Fruit fly (Drosophila melanogaster) whole organism, embryonic: Measurements from ENCODE around the gene CG13876.

Experiments
- ATbp ChIP-seq: fragments of 200-800 bp; sonication (Bioruptor generic); optimal IDR thresholded peaks from 2 replicates; lab custom pipeline; 2017; ENCODE audit warnings: missing biosample characterization, mild to moderate bottlenecking, missing genetic modification characterization, missing genetic modification reagents
- Abd-B ChIP-seq: fragments of 200-800 bp; sonication (Bioruptor generic); optimal IDR thresholded peaks from 2 replicates; lab custom pipeline; 2018; ENCODE audit warnings: missing biosample characterization, mild to moderate bottlenecking, missing genetic modification characterization, moderate library complexity
- Asciz ChIP-seq: fragments of 200-800 bp; sonication (Bioruptor generic); optimal IDR thresholded peaks from 2 replicates; lab custom pipeline; 2017; ENCODE audit warnings: missing biosample characterization, mild to moderate bottlenecking, missing genetic modification characterization, missing genetic modification reagents
- Bgb ChIP-seq: fragments of 200-800 bp; sonication (Bioruptor generic); IDR thresholded peaks from 2 replicates; pipeline ENCODE4 v1.3.6; 2022; ENCODE audit warnings: missing biosample characterization, missing genetic modification characterization; ENCODE audit not compliant: partially characterized antibody
- CG10209 ChIP-seq: fragments of 200-800 bp; sonication (Bioruptor generic); optimal IDR thresholded peaks from 3 replicates; lab custom pipeline; 2017; ENCODE audit warnings: missing biosample characterization, mild to moderate bottlenecking, missing genetic modification characterization, missing genetic modification reagents
- CG10267 ChIP-seq: fragments of 200-800 bp; sonication (Bioruptor generic); optimal IDR thresholded peaks from 2 replicates; lab custom pipeline; 2018; ENCODE audit warnings: missing biosample characterization, mild to moderate bottlenecking, missing genetic modification characterization, moderate library complexity
- CG10959 ChIP-seq: fragments of 200-800 bp; sonication (Bioruptor generic); IDR thresholded peaks from 2 replicates; pipeline ENCODE4 v1.3.6; 2022; ENCODE audit warnings: missing biosample characterization, missing genetic modification characterization
- CG11456 ChIP-seq: fragments of 200-800 bp; sonication (Bioruptor generic); IDR thresholded peaks from 3 replicates; pipeline ENCODE4 v1.3.6; 2022; ENCODE audit warnings: missing biosample characterization, missing genetic modification characterization
- CG13287 ChIP-seq: fragments of 200-800 bp; sonication (Bioruptor generic); IDR thresholded peaks from 2 replicates; pipeline ENCODE4 v1.3.6; 2022; ENCODE audit warnings: missing biosample characterization, missing genetic modification characterization; ENCODE audit not compliant: partially characterized antibody
- CG16815 ChIP-seq: fragments of 200-800 bp; sonication (Bioruptor generic); optimal IDR thresholded peaks from 3 replicates; lab custom pipeline; 2017; ENCODE audit warnings: missing biosample characterization, mild to moderate bottlenecking, missing genetic modification characterization
- CG16863 ChIP-seq: fragments of 200-800 bp; sonication (Bioruptor generic); optimal IDR thresholded peaks from 3 replicates; lab custom pipeline; 2016; ENCODE audit warnings: missing biosample characterization, missing genetic modification characterization
- CG17328 ChIP-seq: fragments of 200-800 bp; sonication (Bioruptor generic); IDR thresholded peaks from 2 replicates; pipeline ENCODE4 v1.3.6; 2022; ENCODE audit warnings: missing biosample characterization, missing genetic modification characterization
- CG2875 ChIP-seq: fragments of 200-800 bp; sonication (Bioruptor generic); optimal IDR thresholded peaks from 2 replicates; lab custom pipeline; 2017; ENCODE audit warnings: missing biosample characterization, mild to moderate bottlenecking, missing genetic modification characterization, missing genetic modification reagents
- CG32767 ChIP-seq: fragments of 200-800 bp; sonication (Bioruptor generic); IDR thresholded peaks from 2 replicates; pipeline ENCODE4 v1.3.6; 2022; ENCODE audit warnings: missing biosample characterization, missing genetic modification characterization
- CG42726 ChIP-seq: fragments of 200-800 bp; sonication (Bioruptor generic); IDR thresholded peaks from 2 replicates; pipeline ENCODE4 v1.3.6; 2022; ENCODE audit warnings: missing biosample characterization, missing genetic modification characterization; ENCODE audit not compliant: partially characterized antibody
- CG4404 ChIP-seq: fragments of 200-800 bp; sonication (Bioruptor generic); IDR thresholded peaks from 2 replicates; pipeline ENCODE4 v1.3.6; 2022; ENCODE audit warnings: missing biosample characterization, missing genetic modification characterization
- CG7556 ChIP-seq: fragments of 200-800 bp; sonication (Bioruptor generic); optimal IDR thresholded peaks from 2 replicates; lab custom pipeline; 2017; ENCODE audit warnings: missing biosample characterization, mild to moderate bottlenecking, missing genetic modification characterization
- CG9609 ChIP-seq: fragments of 200-800 bp; sonication (Bioruptor generic); optimal IDR thresholded peaks from 3 replicates; lab custom pipeline; 2016; ENCODE audit warnings: missing biosample characterization, missing genetic modification characterization
- CG9876 ChIP-seq: fragments of 200-800 bp; sonication (Bioruptor generic); optimal IDR thresholded peaks from 2 replicates; lab custom pipeline; 2016; ENCODE audit warnings: missing biosample characterization, missing genetic modification characterization
- Chrac-16 ChIP-seq: fragments of 200-800 bp; sonication (Bioruptor generic); optimal IDR thresholded peaks from 3 replicates; lab custom pipeline; 2016; ENCODE audit warnings: missing biosample characterization, missing genetic modification characterization
- CrebB ChIP-seq: fragments of 200-800 bp; sonication (Bioruptor generic); optimal IDR thresholded peaks from 3 replicates; lab custom pipeline; 2018; ENCODE audit warnings: missing biosample characterization, mild to moderate bottlenecking, missing genetic modification characterization
- Dll ChIP-seq: fragments of 200-800 bp; sonication (Bioruptor generic); IDR thresholded peaks from 4 replicates; pipeline ENCODE4 v1.3.6; 2022; ENCODE audit warnings: missing biosample characterization, missing genetic modification characterization; ENCODE audit not compliant: partially characterized antibody
- Ets65A ChIP-seq: fragments of 200-800 bp; sonication (Bioruptor generic); peaks from one replicate; lab custom pipeline; 2016; ENCODE audit warnings: missing biosample characterization, missing genetic modification characterization
- Fer1 ChIP-seq: fragments of 200-800 bp; sonication (Bioruptor generic); optimal IDR thresholded peaks from 2 replicates; lab custom pipeline; 2017; ENCODE audit warnings: missing biosample characterization, mild to moderate bottlenecking, missing genetic modification characterization
- Hmx ChIP-seq: fragments of 200-800 bp; sonication (Bioruptor generic); optimal IDR thresholded peaks from 2 replicates; lab custom pipeline; 2016; ENCODE audit warnings: missing biosample characterization, missing genetic modification characterization
- Med ChIP-seq: fragments of 200-800 bp; sonication (Bioruptor generic); peaks from one replicate; lab custom pipeline; 2016; ENCODE audit warnings: missing biosample characterization, missing genetic modification characterization, mild to moderate bottlenecking, inconsistent platforms, moderate library complexity
- Nf-YB ChIP-seq: fragments of 200-800 bp; sonication (Bioruptor generic); optimal IDR thresholded peaks from 3 replicates; lab custom pipeline; 2019; ENCODE audit warnings: missing biosample characterization, mild to moderate bottlenecking, missing genetic modification characterization, moderate library complexity
- Nf-YC ChIP-seq: fragments of 200-800 bp; optimal IDR thresholded peaks from 3 replicates; lab custom pipeline; 2019; ENCODE audit warnings: missing biosample characterization, mild to moderate bottlenecking, missing genetic modification characterization, moderate library complexity
- Rfx ChIP-seq: fragments of 200-800 bp; sonication (Bioruptor generic); IDR thresholded peaks from 2 replicates; pipeline ENCODE4 v1.3.6; 2022; ENCODE audit warnings: missing biosample characterization, missing genetic modification characterization
- Sox102F ChIP-seq: fragments of 200-800 bp; sonication (Bioruptor generic); optimal IDR thresholded peaks from 2 replicates; lab custom pipeline; 2018; ENCODE audit warnings: missing biosample characterization, mild to moderate bottlenecking, missing genetic modification characterization, moderate library complexity
- YL-1 ChIP-seq: fragments of 200-800 bp; sonication (Bioruptor generic); optimal IDR thresholded peaks from 3 replicates; lab custom pipeline; 2017; ENCODE audit warnings: missing biosample characterization, mild to moderate bottlenecking, missing genetic modification characterization
- al ChIP-seq: fragments of 200-800 bp; sonication (Bioruptor generic); IDR thresholded peaks from 2 replicates; pipeline ENCODE4 v1.3.6; 2022; ENCODE audit warnings: missing biosample characterization, missing genetic modification characterization
- bsh ChIP-seq, 2 experiments: fragments of 200-800 bp; sonication (Bioruptor generic); optimal IDR thresholded peaks; 2 replicates each; lab custom pipeline; 2017 to 2018; ENCODE audit warnings: mild to moderate bottlenecking in 2 of 2, missing biosample characterization in 2 of 2, missing genetic modification characterization in 2 of 2, moderate library complexity in 1 of 2
- ci ChIP-seq: fragments of 200-800 bp; sonication (Bioruptor generic); IDR thresholded peaks from 3 replicates; pipeline ENCODE4 v1.3.6; 2022; ENCODE audit warnings: missing biosample characterization, missing genetic modification characterization
- croc ChIP-seq: fragments of 200-800 bp; sonication (Bioruptor generic); conservative IDR thresholded peaks from 3 replicates; pipeline ENCODE4 v1.3.6; 2022; ENCODE audit warnings: missing biosample characterization, missing genetic modification characterization
- crol ChIP-seq: fragments of 200-800 bp; sonication (Bioruptor generic); IDR thresholded peaks from 2 replicates; pipeline ENCODE4 v1.3.6; 2022; ENCODE audit warnings: missing biosample characterization, missing genetic modification characterization
- dati ChIP-seq: fragments of 200-800 bp; sonication (Bioruptor generic); IDR thresholded peaks from 2 replicates; pipeline ENCODE4 v1.3.6; 2022; ENCODE audit warnings: missing biosample characterization, missing genetic modification characterization
- dm ChIP-seq: fragments of 200-800 bp; sonication (Bioruptor generic); optimal IDR thresholded peaks from 3 replicates; lab custom pipeline; 2016; ENCODE audit warnings: missing biosample characterization, missing genetic modification characterization
- fd3F ChIP-seq: fragments of 200-800 bp; sonication (Bioruptor generic); optimal IDR thresholded peaks from 2 replicates; lab custom pipeline; 2018; ENCODE audit warnings: missing biosample characterization, mild to moderate bottlenecking, missing genetic modification characterization, moderate library complexity
- grn ChIP-seq: fragments of 200-800 bp; sonication (Bioruptor generic); optimal IDR thresholded peaks from 3 replicates; lab custom pipeline; 2017; ENCODE audit warnings: missing biosample characterization, missing genetic modification characterization
- ham ChIP-seq: fragments of 200-800 bp; sonication (Bioruptor generic); IDR thresholded peaks from 2 replicates; pipeline ENCODE4 v1.3.6; 2022; ENCODE audit warnings: missing biosample characterization, missing genetic modification characterization
- kni ChIP-seq: fragments of 200-800 bp; sonication (Bioruptor generic); optimal IDR thresholded peaks from 3 replicates; lab custom pipeline; 2017; ENCODE audit warnings: mild to moderate bottlenecking, missing biosample characterization, missing genetic modification reagents, missing genetic modification characterization
- lbe ChIP-seq: fragments of 200-800 bp; sonication (Bioruptor generic); optimal IDR thresholded peaks from 2 replicates; lab custom pipeline; 2016; ENCODE audit warnings: missing biosample characterization, mild to moderate bottlenecking, missing genetic modification characterization
- nerfin-1 ChIP-seq: fragments of 200-800 bp; sonication (Bioruptor generic); optimal IDR thresholded peaks from 3 replicates; lab custom pipeline; 2019; ENCODE audit warnings: missing biosample characterization, mild to moderate bottlenecking, missing genetic modification characterization, moderate library complexity
- pita ChIP-seq: fragments of 200-800 bp; sonication (Bioruptor generic); optimal IDR thresholded peaks from 2 replicates; lab custom pipeline; 2017; ENCODE audit warnings: missing biosample characterization, mild to moderate bottlenecking, missing genetic modification characterization
- psq ChIP-seq: fragments of 200-800 bp; sonication (Bioruptor generic); optimal IDR thresholded peaks from 2 replicates; lab custom pipeline; 2017; ENCODE audit warnings: missing biosample characterization, missing genetic modification characterization
- pzg ChIP-seq: fragments of 200-800 bp; sonication (Bioruptor generic); optimal IDR thresholded peaks from 3 replicates; lab custom pipeline; 2018; ENCODE audit warnings: missing biosample characterization, mild to moderate bottlenecking, missing genetic modification characterization, moderate library complexity
- sna ChIP-seq: fragments of 200-800 bp; sonication (Bioruptor generic); IDR thresholded peaks from 2 replicates; pipeline ENCODE4 v1.3.6; 2022; ENCODE audit warnings: missing biosample characterization, missing genetic modification characterization; ENCODE audit not compliant: partially characterized antibody
- sqz ChIP-seq: fragments of 200-800 bp; sonication (Bioruptor generic); optimal IDR thresholded peaks from 3 replicates; lab custom pipeline; 2018; ENCODE audit warnings: missing biosample characterization, mild to moderate bottlenecking, missing genetic modification characterization
- wek ChIP-seq: fragments of 200-800 bp; sonication (Bioruptor generic); optimal IDR thresholded peaks from 3 replicates; lab custom pipeline; 2018; ENCODE audit warnings: missing biosample characterization, mild to moderate bottlenecking, missing genetic modification characterization, moderate library complexity
- zen2 ChIP-seq: fragments of 200-800 bp; sonication (Bioruptor generic); IDR thresholded peaks from 3 replicates; pipeline ENCODE4 v1.3.6; 2022; ENCODE audit warnings: missing biosample characterization, missing genetic modification characterization; ENCODE audit not compliant: partially characterized antibody

CG13876 gene

dm6 chr3L:174501-174900, 31.4 kb upstream of the CG13876 start (continued):
- no peak for TF ChIP-seq fd3F
- no peak for TF ChIP-seq CG16863 (GFP tag; lab: Kevin White, UChicago)
- no peak for TF ChIP-seq CG10209 (GFP tag; lab: Kevin White, UChicago)
- no peak for TF ChIP-seq pita (GFP tag; lab: Kevin White, UChicago)
- TF ChIP-seq dm (GFP tag; lab: Kevin White, UChicago): no peak
- TF ChIP-seq sqz (GFP tag; lab: Kevin White, UChicago): no peak
- TF ChIP-seq croc (GFP tag; lab: Robert Waterston, UW): no peak
- peak; percentile 86 for TF ChIP-seq CG42726
- TF ChIP-seq CG11456: no peak
- no peak for TF ChIP-seq CG9609 (GFP tag; lab: Kevin White, UChicago)
- TF ChIP-seq ham (GFP tag; lab: Robert Waterston, UW): no peak
- TF ChIP-seq crol (GFP tag; lab: Robert Waterston, UW): no peak
- no peak for TF ChIP-seq CG32767 (GFP tag; lab: Robert Waterston, UW)
- peak; percentile 83; the same call in 2 of the 3 replicates for TF ChIP-seq zen2 (GFP tag; lab: Robert Waterston, UW)
- no peak for TF ChIP-seq CG2875 (GFP tag; lab: Kevin White, UChicago)
- no peak for TF ChIP-seq CG17328 (GFP tag; lab: Robert Waterston, UW)
- peak; percentile 94 for TF ChIP-seq Bgb
- TF ChIP-seq CG13287 (GFP tag; lab: Robert Waterston, UW): peak; percentile 96
- no peak for TF ChIP-seq grn
- TF ChIP-seq Nf-YB (GFP tag; lab: Kevin White, UChicago): no peak
- no peak for TF ChIP-seq psq (GFP tag; lab: Kevin White, UChicago)
- TF ChIP-seq Asciz (GFP tag; lab: Kevin White, UChicago): no peak
- no peak for TF ChIP-seq kni (GFP tag; lab: Kevin White, UChicago)
- no peak for TF ChIP-seq CG10959 (GFP tag; lab: Robert Waterston, UW)
- TF ChIP-seq Rfx (GFP tag; lab: Robert Waterston, UW): no peak
- TF ChIP-seq CG9876 (GFP tag; lab: Kevin White, UChicago): no peak
- TF ChIP-seq Chrac-16 (GFP tag; lab: Kevin White, UChicago): no peak
- no peak for TF ChIP-seq CG4404 (GFP tag; lab: Robert Waterston, UW)
- TF ChIP-seq Dll (GFP tag; lab: Robert Waterston, UW): peak; percentile 90
- no peak for TF ChIP-seq CrebB (tag; lab: Kevin White, UChicago)
- no peak for TF ChIP-seq wek (GFP tag; lab: Kevin White, UChicago)
- no peak for TF ChIP-seq Hmx
- peak; percentile 65 for TF ChIP-seq Med (GFP tag; lab: Kevin White, UChicago)
- TF ChIP-seq dati (GFP tag; lab: Robert Waterston, UW): no peak
- no peak for TF ChIP-seq Abd-B (GFP tag; lab: Kevin White, UChicago)
- no peak for TF ChIP-seq CG16815 (GFP tag; lab: Kevin White, UChicago)
- no peak for TF ChIP-seq ci (GFP tag; lab: Robert Waterston, UW)
- no peak for TF ChIP-seq Sox102F
- TF ChIP-seq CG10267 (tag; lab: Kevin White, UChicago): peak; percentile 2
- no peak for TF ChIP-seq Ets65A (GFP tag; lab: Kevin White, UChicago)
- TF ChIP-seq Fer1 (GFP tag; lab: Kevin White, UChicago): peak; percentile 20
- TF ChIP-seq YL-1 (GFP tag; lab: Kevin White, UChicago): no peak
- TF ChIP-seq ATbp (GFP tag; lab: Kevin White, UChicago): no peak
- TF ChIP-seq sna (GFP tag; lab: Robert Waterston, UW): peak; percentile 91
- peak; percentile 10 for TF ChIP-seq lbe (GFP tag; lab: Kevin White, UChicago)
- no peak for TF ChIP-seq nerfin-1 (tag; lab: Kevin White, UChicago)
- no peak for TF ChIP-seq al (GFP tag; lab: Robert Waterston, UW)
- TF ChIP-seq pzg (GFP tag; lab: Kevin White, UChicago): peak; percentile 60
- TF ChIP-seq Nf-YC: peak; percentile 21
- no peak for TF ChIP-seq bsh (GFP tag; optimal IDR thresholded peaks at IDR 0.05; lab: Kevin White, UChicago)
- no peak for TF ChIP-seq CG7556 (GFP tag; lab: Kevin White, UChicago)
